Worm (Caenorhabditis elegans): ENCODE data around the gene nhr-171.

DNA sequence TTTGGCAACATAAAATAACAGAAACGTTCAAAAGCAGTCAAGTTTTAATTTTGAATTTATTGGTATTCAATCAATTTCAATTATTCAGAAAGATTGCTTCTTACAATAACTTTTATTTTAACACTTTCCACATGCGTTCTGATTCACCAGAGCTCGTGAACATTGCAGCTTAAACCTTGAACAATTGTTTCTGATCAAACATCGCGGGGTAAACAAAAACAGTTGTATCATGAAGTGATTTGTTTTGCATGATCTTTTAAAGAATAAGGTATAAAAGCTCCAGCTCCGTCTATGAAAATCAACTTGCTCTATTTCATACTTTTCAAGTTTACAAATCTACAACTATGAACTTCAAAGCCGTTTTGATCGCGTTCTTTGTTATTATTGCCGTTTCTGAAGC, 11.8 kb downstream of the nhr-171 start, which contains the start of gene C54F6.6:
- no peak for TF ChIP-seq nhr-28 (tag; optimal IDR thresholded peaks at IDR 0.05)
- TF ChIP-seq pha-4 (tag; optimal IDR thresholded peaks at IDR 0.05) = no peak
- no peak for TF ChIP-seq sem-2 (GFP tag; optimal IDR thresholded peaks at IDR 0.05)
- TF ChIP-seq snpc-4 (tag; optimal IDR thresholded peaks at IDR 0.05) = no peak
- TF ChIP-seq elt-1 (tag; optimal IDR thresholded peaks at IDR 0.05; ENCODE audit: borderline replicate concordance, insufficient read depth) = no peak

All from whole organism, mixed stage, embryonic.